Worm (Caenorhabditis elegans) whole organism, mixed stage, embryonic: ENCODE measurements around the gene idpp-4.

Source experiments
- blmp-1 ChIP-seq: fragments of 150-350 bp; optimal IDR thresholded peaks from 2 replicates; lab custom pipeline; 2014; ENCODE audit warnings: missing biosample characterization, missing genetic modification characterization
- ceh-39 ChIP-seq: fragments of 150-350 bp; optimal IDR thresholded peaks from 2 replicates; lab custom pipeline; 2014; ENCODE audit warnings: missing biosample characterization, missing genetic modification characterization
- ces-1 ChIP-seq: fragments of 150-350 bp; optimal IDR thresholded peaks from 2 replicates; lab custom pipeline; 2014; ENCODE audit warnings: missing biosample characterization, missing genetic modification reagents, missing genetic modification characterization
- elt-1 ChIP-seq: sonication (generic microtip); optimal IDR thresholded peaks from 2 replicates; lab custom pipeline; 2017; ENCODE audit warnings: missing genetic modification characterization, mild to moderate bottlenecking, missing compliant biosample characterization, antibody characterized with exemption, moderate library complexity, borderline replicate concordance; ENCODE audit not compliant: insufficient read depth
- lin-13 ChIP-seq: fragments of 150-350 bp; optimal IDR thresholded peaks from 2 replicates; lab custom pipeline; 2014; ENCODE audit warnings: missing biosample characterization, missing genetic modification characterization
- nhr-12 ChIP-seq: fragments of 150-350 bp; optimal IDR thresholded peaks from 2 replicates; lab custom pipeline; 2014; ENCODE audit warnings: missing biosample characterization, missing genetic modification characterization
- nhr-28 ChIP-seq: fragments of 150-350 bp; optimal IDR thresholded peaks from 2 replicates; lab custom pipeline; 2014; ENCODE audit warnings: missing biosample characterization, missing genetic modification characterization
- pha-4 ChIP-seq: fragments of 150-350 bp; optimal IDR thresholded peaks from 2 replicates; lab custom pipeline; 2018; ENCODE audit warnings: missing biosample characterization, missing genetic modification reagents, missing genetic modification characterization
- sem-2 ChIP-seq: fragments of 200-800 bp; sonication (Bioruptor generic); optimal IDR thresholded peaks from 2 replicates; lab custom pipeline; 2018; ENCODE audit warnings: mild to moderate bottlenecking, missing genetic modification characterization, missing compliant biosample characterization
- snpc-4 ChIP-seq: fragments of 150-350 bp; optimal IDR thresholded peaks from 2 replicates; lab custom pipeline; 2014; ENCODE audit warnings: missing biosample characterization, missing genetic modification characterization
- tbx-8 ChIP-seq: fragments of 200-800 bp; sonication (Bioruptor generic); optimal IDR thresholded peaks from 2 replicates; lab custom pipeline; 2018; ENCODE audit warnings: mild to moderate bottlenecking, missing genetic modification characterization, moderate library complexity, missing compliant biosample characterization
- unc-39 ChIP-seq: fragments of 150-350 bp; optimal IDR thresholded peaks from 2 replicates; lab custom pipeline; 2014; ENCODE audit warnings: missing biosample characterization, missing genetic modification characterization
- unc-62 ChIP-seq: fragments of 150-350 bp; optimal IDR thresholded peaks from 2 replicates; lab custom pipeline; 2014; ENCODE audit warnings: missing biosample characterization, missing genetic modification reagents, missing genetic modification characterization
- ztf-11 ChIP-seq: fragments of 150-350 bp; optimal IDR thresholded peaks from 2 replicates; lab custom pipeline; 2014; ENCODE audit warnings: missing biosample characterization, missing genetic modification characterization

ce11 chrII:10294262-10294661 lies 27.0 kb upstream of the idpp-4 start:
- no peak for TF ChIP-seq blmp-1 (tag; lab: Kevin White, UChicago)
- TF ChIP-seq ceh-39 (tag; lab: Kevin White, UChicago) = no peak
- TF ChIP-seq nhr-28 (tag; lab: Kevin White, UChicago) = no peak
- TF ChIP-seq sem-2 (GFP tag; lab: Kevin White, UChicago) = no peak
- no peak for TF ChIP-seq nhr-12 (tag; lab: Kevin White, UChicago)
- no peak for TF ChIP-seq snpc-4 (tag; lab: Kevin White, UChicago)
- no peak for TF ChIP-seq tbx-8
- no peak for TF ChIP-seq unc-62 (GFP tag; lab: Kevin White, UChicago)
- no peak for TF ChIP-seq pha-4 (tag; lab: Kevin White, UChicago)
- TF ChIP-seq unc-39 (tag; lab: Kevin White, UChicago) = no peak
- no peak for TF ChIP-seq ces-1
- no peak for TF ChIP-seq lin-13 (tag; lab: Kevin White, UChicago)
- no peak for TF ChIP-seq ztf-11 (tag; lab: Kevin White, UChicago)
- no peak for TF ChIP-seq elt-1 (tag; lab: Kevin White, UChicago)
